Worm (Caenorhabditis elegans): ENCODE data around the gene snu-23.
A peak's percentile ranks its signal among the peaks of the same experiment; 100 is the strongest.

The snu-23 gene

ce11 chrIII:7729534-7730061 is 40.3 kb downstream of the snu-23 start, which contains the start of gene ZK112.4 (continued):
- TF ChIP-seq hmg-1.1 (GFP tag; IDR thresholded peaks at IDR 0.05) (peak; percentile 49), nhr-111 (GFP tag; optimal IDR thresholded peaks at IDR 0.05) (no peak), php-3 (GFP tag; IDR thresholded peaks at IDR 0.05) (no peak), fkh-10 (GFP tag; optimal IDR thresholded peaks at IDR 0.05) (peak; percentile 81), dmd-8 (GFP tag; IDR thresholded peaks at IDR 0.05) (no peak), zip-11 (GFP tag; IDR thresholded peaks at IDR 0.05) (no peak), lsy-2 (tag; optimal IDR thresholded peaks at IDR 0.05) (peak; percentile 62 to 67), Y75B8A.6 (GFP tag; IDR thresholded peaks at IDR 0.05) (no peak), ceh-20 (GFP tag; IDR thresholded peaks at IDR 0.05) (no peak), F49E8.2 (tag; optimal IDR thresholded peaks at IDR 0.05; ENCODE audit: borderline replicate concordance) (no peak), ces-1 (GFP tag; optimal IDR thresholded peaks at IDR 0.05) (no peak), mep-1 (tag; optimal IDR thresholded peaks at IDR 0.05) (peak; percentile 90), ama-1 (optimal IDR thresholded peaks at IDR 0.05) (peak; percentile 72), F26F4.8 (GFP tag; conservative IDR thresholded peaks at IDR 0.05) (no peak), ceh-44 (GFP tag; IDR thresholded peaks at IDR 0.05) (no peak), ceh-32 (tag; optimal IDR thresholded peaks at IDR 0.05; ENCODE audit: poor library complexity) (no peak), aly-2 (tag; optimal IDR thresholded peaks at IDR 0.05) (no peak), mxl-3 (GFP tag; optimal IDR thresholded peaks at IDR 0.05) (peak; percentile 26), snpc-4 (tag; optimal IDR thresholded peaks at IDR 0.05) (no peak), mxl-2 (GFP tag; conservative IDR thresholded peaks at IDR 0.05) (no peak), ZK337.2 (GFP tag; IDR thresholded peaks at IDR 0.05) (no peak), zfp-3 (GFP tag; conservative IDR thresholded peaks at IDR 0.05) (0 out of 2 replicates have a peak, but pooled peaks have one; percentile 47), vab-7 (GFP tag; IDR thresholded peaks at IDR 0.05) (no peak; the same call in 1 of the 2 replicates), unc-62 (GFP tag; optimal IDR thresholded peaks at IDR 0.05 in 1 of 2) (peak in 1 of 2 experiments; percentile 98), unc-62 (tag; optimal IDR thresholded peaks at IDR 0.05) (no peak)

ce11 chrIII:7729062-7729461 is 40.9 kb downstream of the snu-23 start:
- TF ChIP-seq F26F4.8 (GFP tag; conservative IDR thresholded peaks at IDR 0.05) (no peak), F10B5.3 (tag; optimal IDR thresholded peaks at IDR 0.05) (no peak), hlh-30 (tag; optimal IDR thresholded peaks at IDR 0.05; ENCODE audit: insufficient read depth) (peak; percentile 34), aha-1 (tag) (peak; percentile 15), ztf-7 (tag; optimal IDR thresholded peaks at IDR 0.05) (no peak), ceh-44 (GFP tag; IDR thresholded peaks at IDR 0.05) (no peak), hmg-1.1 (GFP tag; IDR thresholded peaks at IDR 0.05) (no peak), Y75B8A.6 (GFP tag; IDR thresholded peaks at IDR 0.05) (no peak), nhr-42 (GFP tag; IDR thresholded peaks at IDR 0.05) (no peak), dmd-8 (GFP tag; IDR thresholded peaks at IDR 0.05) (peak; percentile 15; the same call in 1 of the 2 replicates), mxl-2 (GFP tag; conservative IDR thresholded peaks at IDR 0.05) (no peak)

DNA sequence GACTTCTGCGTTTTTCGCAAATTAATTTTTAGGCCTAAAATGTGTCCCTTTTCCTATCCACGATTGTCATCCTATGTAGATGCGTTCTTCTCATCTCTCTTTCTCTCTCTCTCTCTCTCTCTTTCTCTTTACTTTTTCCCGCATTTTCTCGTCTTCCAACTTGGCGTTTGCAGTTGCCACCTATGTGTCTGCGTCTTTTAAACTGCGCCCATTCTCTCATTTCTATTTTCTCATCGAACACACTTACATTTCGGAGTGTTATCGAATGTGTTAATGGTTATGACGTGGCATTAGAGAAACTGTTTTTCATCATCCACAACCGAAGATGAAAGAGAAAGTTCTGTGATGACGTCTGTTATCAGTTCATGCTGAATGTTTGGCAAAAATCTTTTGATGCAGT is 41.4 kb downstream of the snu-23 start:
- no peak for TF ChIP-seq lir-3 (tag; optimal IDR thresholded peaks at IDR 0.05)
- TF ChIP-seq dpl-1 (GFP tag; optimal IDR thresholded peaks at IDR 0.05): peak; percentile 54
- peak; percentile 4 for TF ChIP-seq nhr-11 (tag; optimal IDR thresholded peaks at IDR 0.05)
- TF ChIP-seq ZK546.5 (tag; optimal IDR thresholded peaks at IDR 0.05): no peak
- no peak for TF ChIP-seq zip-2 (tag; optimal IDR thresholded peaks at IDR 0.05)
- TF ChIP-seq ceh-32 (tag; optimal IDR thresholded peaks at IDR 0.05; ENCODE audit: poor library complexity): no peak
- TF ChIP-seq nhr-48 (tag; optimal IDR thresholded peaks at IDR 0.05): peak; percentile 74
- no peak for TF ChIP-seq rbr-2 (tag; optimal IDR thresholded peaks at IDR 0.05)
- no peak for TF ChIP-seq lin-29 (GFP tag; IDR thresholded peaks at IDR 0.05)
- no peak for TF ChIP-seq zag-1 (tag; optimal IDR thresholded peaks at IDR 0.05)
- TF ChIP-seq ceh-20 (GFP tag; IDR thresholded peaks at IDR 0.05): 0 out of 2 replicates have a peak, but pooled peaks have one; percentile 44
- TF ChIP-seq Y75B8A.6 (GFP tag; IDR thresholded peaks at IDR 0.05): no peak
- TF ChIP-seq madf-9 (GFP tag; conservative IDR thresholded peaks at IDR 0.05): 0 out of 2 replicates have a peak, but pooled peaks have one; percentile 15
- no peak for TF ChIP-seq attf-4 (tag; optimal IDR thresholded peaks at IDR 0.05)
- no peak for TF ChIP-seq lim-7 (GFP tag; IDR thresholded peaks at IDR 0.05)
- no peak for TF ChIP-seq snpc-4 (tag; optimal IDR thresholded peaks at IDR 0.05)
- TF ChIP-seq dmd-8 (GFP tag; IDR thresholded peaks at IDR 0.05): no peak
- TF ChIP-seq fkh-10 (GFP tag; optimal IDR thresholded peaks at IDR 0.05): no peak
- TF ChIP-seq vab-7 (GFP tag; IDR thresholded peaks at IDR 0.05): no peak
- TF ChIP-seq ctbp-1 (GFP tag; IDR thresholded peaks at IDR 0.05): no peak
- peak; percentile 20; the same call in 1 of the 2 replicates for TF ChIP-seq lin-38 (GFP tag; IDR thresholded peaks at IDR 0.05)
- TF ChIP-seq dve-1 (tag; optimal IDR thresholded peaks at IDR 0.05; ENCODE audit: insufficient read depth): peak; percentile 90
- TF ChIP-seq ztf-7 (tag; optimal IDR thresholded peaks at IDR 0.05): no peak
- no peak for TF ChIP-seq ZK337.2 (GFP tag; IDR thresholded peaks at IDR 0.05)
- TF ChIP-seq ama-1 (optimal IDR thresholded peaks at IDR 0.05): peak; percentile 42
- peak; percentile 56 for TF ChIP-seq hmg-1.1 (GFP tag; IDR thresholded peaks at IDR 0.05)
- TF ChIP-seq egl-27 (tag; optimal IDR thresholded peaks at IDR 0.05): no peak
- no peak for TF ChIP-seq fos-1 (tag; optimal IDR thresholded peaks at IDR 0.05)

Data from whole organism, L4 larva.